Worm (Caenorhabditis elegans) whole organism, L2 larva: ENCODE measurements around the gene H40L08.7.
A peak's percentile ranks its signal among the peaks of the same experiment; 100 is the strongest.

ENCODE experiments used
- F13H6.1 ChIP-seq: sonication (generic microtip); optimal IDR thresholded peaks from 2 replicates; lab custom pipeline; 2016; ENCODE audit warnings: missing genetic modification characterization, missing compliant biosample characterization
- R02D3.7 ChIP-seq: fragments of 150-350 bp; optimal IDR thresholded peaks from 2 replicates; lab custom pipeline; 2014; ENCODE audit warnings: missing biosample characterization, missing genetic modification characterization
- Y55F3AM.14 ChIP-seq: fragments of 200-800 bp; sonication (Bioruptor generic); optimal IDR thresholded peaks from 2 replicates; lab custom pipeline; 2018; ENCODE audit warnings: mild to moderate bottlenecking, missing genetic modification characterization, missing compliant biosample characterization
- aly-2 ChIP-seq: fragments of 150-350 bp; optimal IDR thresholded peaks from 2 replicates; lab custom pipeline; 2014; ENCODE audit warnings: missing biosample characterization, missing genetic modification characterization
- ama-1 ChIP-seq: fragments of 150-350 bp; optimal IDR thresholded peaks from 2 replicates; lab custom pipeline; 2018; ENCODE audit warnings: inconsistent platforms
- blmp-1 ChIP-seq: sonication (generic microtip); optimal IDR thresholded peaks from 2 replicates; lab custom pipeline; 2017; ENCODE audit warnings: missing genetic modification characterization, mild to moderate bottlenecking, missing compliant biosample characterization, antibody characterized with exemption, moderate library complexity; ENCODE audit not compliant: insufficient read depth
- ceh-16 ChIP-seq: fragments of 150-350 bp; optimal IDR thresholded peaks from 2 replicates; lab custom pipeline; 2014; ENCODE audit warnings: missing biosample characterization, missing genetic modification characterization
- ceh-82 ChIP-seq: fragments of 150-350 bp; optimal IDR thresholded peaks from 2 replicates; lab custom pipeline; 2014; ENCODE audit warnings: missing biosample characterization, missing genetic modification characterization
- dmd-4 ChIP-seq: sonication (generic microtip); optimal IDR thresholded peaks from 2 replicates; lab custom pipeline; 2017; ENCODE audit warnings: missing biosample characterization, missing genetic modification characterization
- egl-27 ChIP-seq: sonication (generic microtip); optimal IDR thresholded peaks from 3 replicates; lab custom pipeline; 2017; ENCODE audit warnings: missing biosample characterization, missing genetic modification reagents, missing genetic modification characterization
- elt-3 ChIP-seq: sonication (generic microtip); optimal IDR thresholded peaks from 2 replicates; lab custom pipeline; 2017; ENCODE audit warnings: missing biosample characterization, missing genetic modification characterization
- fos-1 ChIP-seq: fragments of 150-350 bp; optimal IDR thresholded peaks from 2 replicates; lab custom pipeline; 2014; ENCODE audit warnings: missing biosample characterization, missing genetic modification characterization
- gmeb-1 ChIP-seq: fragments of 150-350 bp; optimal IDR thresholded peaks from 2 replicates; lab custom pipeline; 2014; ENCODE audit warnings: missing biosample characterization, missing genetic modification characterization
- lin-13 ChIP-seq: fragments of 150-350 bp; optimal IDR thresholded peaks from 2 replicates; lab custom pipeline; 2014; ENCODE audit warnings: missing biosample characterization, missing genetic modification reagents, missing genetic modification characterization
- lin-39 ChIP-seq: fragments of 150-350 bp; optimal IDR thresholded peaks from 2 replicates; lab custom pipeline; 2014; ENCODE audit warnings: missing biosample characterization, missing genetic modification reagents, missing genetic modification characterization
- lsy-2 ChIP-seq, 2 experiments: fragments of 150-350 bp in 1 of 2; sonication (generic microtip) in 1 of 2; optimal IDR thresholded peaks; 2 replicates each; lab custom pipeline; 2014 to 2017; ENCODE audit warnings: missing biosample characterization in 2 of 2, missing genetic modification characterization in 2 of 2
- mab-5 ChIP-seq: fragments of 150-350 bp; optimal IDR thresholded peaks from 2 replicates; lab custom pipeline; 2014; ENCODE audit warnings: missing biosample characterization, missing genetic modification characterization
- mbf-1 ChIP-seq: sonication (generic microtip); optimal IDR thresholded peaks from 2 replicates; lab custom pipeline; 2017; ENCODE audit warnings: missing biosample characterization, missing genetic modification characterization
- mdl-1 ChIP-seq, 2 experiments: fragments of 150-350 bp in 1 of 2; sonication (generic microtip) in 1 of 2; optimal IDR thresholded peaks; 2 replicates each; lab custom pipeline; 2017; ENCODE audit warnings: missing biosample characterization in 2 of 2, missing genetic modification characterization in 2 of 2
- nhr-10 ChIP-seq: sonication (generic microtip); optimal IDR thresholded peaks from 2 replicates; lab custom pipeline; 2017; ENCODE audit warnings: missing biosample characterization, missing genetic modification characterization
- nhr-11 ChIP-seq: fragments of 150-350 bp; optimal IDR thresholded peaks from 2 replicates; lab custom pipeline; 2014; ENCODE audit warnings: missing biosample characterization, missing genetic modification characterization
- nhr-129 ChIP-seq: fragments of 150-350 bp; optimal IDR thresholded peaks from 2 replicates; lab custom pipeline; 2014; ENCODE audit warnings: missing biosample characterization, missing genetic modification characterization
- nhr-21 ChIP-seq: fragments of 150-350 bp; optimal IDR thresholded peaks from 2 replicates; lab custom pipeline; 2014; ENCODE audit warnings: missing biosample characterization, missing genetic modification characterization
- nhr-25 ChIP-seq: fragments of 150-350 bp; sonication (generic microtip); optimal IDR thresholded peaks from 3 replicates; lab custom pipeline; 2014; ENCODE audit warnings: missing biosample characterization, missing genetic modification characterization
- nhr-6 ChIP-seq: fragments of 150-350 bp; optimal IDR thresholded peaks from 2 replicates; lab custom pipeline; 2014; ENCODE audit warnings: missing biosample characterization, missing genetic modification characterization
- nhr-77 ChIP-seq: fragments of 150-350 bp; optimal IDR thresholded peaks from 2 replicates; lab custom pipeline; 2014; ENCODE audit warnings: missing biosample characterization, missing genetic modification characterization
- peb-1 ChIP-seq: fragments of 150-350 bp; optimal IDR thresholded peaks from 2 replicates; lab custom pipeline; 2014; ENCODE audit warnings: missing biosample characterization, missing genetic modification characterization
- sem-4 ChIP-seq: fragments of 150-350 bp; optimal IDR thresholded peaks from 2 replicates; lab custom pipeline; 2014; ENCODE audit warnings: missing biosample characterization, missing genetic modification reagents, missing genetic modification characterization
- sma-3 ChIP-seq: sonication (generic microtip); optimal IDR thresholded peaks from 2 replicates; lab custom pipeline; 2016; ENCODE audit warnings: missing genetic modification reagents, missing genetic modification characterization, missing compliant biosample characterization
- sma-9 ChIP-seq, 2 experiments: fragments of 150-350 bp in 1 of 2; sonication (generic microtip) in 1 of 2; optimal IDR thresholded peaks; 2 replicates each; lab custom pipeline; 2014 to 2016; ENCODE audit warnings: missing genetic modification characterization in 2 of 2, mild to moderate bottlenecking in 1 of 2, missing biosample characterization in 1 of 2, missing compliant biosample characterization in 1 of 2, missing genetic modification reagents in 1 of 2, moderate library complexity in 1 of 2
- snpc-4 ChIP-seq: fragments of 150-350 bp; optimal IDR thresholded peaks from 2 replicates; lab custom pipeline; 2014; ENCODE audit warnings: missing biosample characterization, missing genetic modification characterization
- unc-39 ChIP-seq: fragments of 150-350 bp; optimal IDR thresholded peaks from 2 replicates; lab custom pipeline; 2014; ENCODE audit warnings: missing biosample characterization, missing genetic modification characterization
- unc-55 ChIP-seq: fragments of 150-350 bp; sonication (generic microtip); optimal IDR thresholded peaks from 3 replicates; lab custom pipeline; 2014; ENCODE audit warnings: missing biosample characterization, missing genetic modification reagents, missing genetic modification characterization
- unc-62 ChIP-seq: fragments of 150-350 bp; optimal IDR thresholded peaks from 2 replicates; lab custom pipeline; 2014; ENCODE audit warnings: missing biosample characterization, missing genetic modification reagents, missing genetic modification characterization
- zag-1 ChIP-seq: fragments of 150-350 bp; optimal IDR thresholded peaks from 2 replicates; lab custom pipeline; 2014; ENCODE audit warnings: missing biosample characterization, missing genetic modification characterization
- ztf-1 ChIP-seq: fragments of 200-800 bp; sonication (Bioruptor generic); conservative IDR thresholded peaks from 2 replicates; pipeline ENCODE4 v1.3.6; 2022; ENCODE audit warnings: missing genetic modification characterization, missing compliant biosample characterization
- ztf-11 ChIP-seq: sonication (generic microtip); optimal IDR thresholded peaks from 2 replicates; lab custom pipeline; 2017; ENCODE audit warnings: missing biosample characterization, missing genetic modification characterization
- ztf-4 ChIP-seq: fragments of 150-350 bp; optimal IDR thresholded peaks from 2 replicates; lab custom pipeline; 2014; ENCODE audit warnings: missing biosample characterization, missing genetic modification characterization

The H40L08.7 gene

DNA sequence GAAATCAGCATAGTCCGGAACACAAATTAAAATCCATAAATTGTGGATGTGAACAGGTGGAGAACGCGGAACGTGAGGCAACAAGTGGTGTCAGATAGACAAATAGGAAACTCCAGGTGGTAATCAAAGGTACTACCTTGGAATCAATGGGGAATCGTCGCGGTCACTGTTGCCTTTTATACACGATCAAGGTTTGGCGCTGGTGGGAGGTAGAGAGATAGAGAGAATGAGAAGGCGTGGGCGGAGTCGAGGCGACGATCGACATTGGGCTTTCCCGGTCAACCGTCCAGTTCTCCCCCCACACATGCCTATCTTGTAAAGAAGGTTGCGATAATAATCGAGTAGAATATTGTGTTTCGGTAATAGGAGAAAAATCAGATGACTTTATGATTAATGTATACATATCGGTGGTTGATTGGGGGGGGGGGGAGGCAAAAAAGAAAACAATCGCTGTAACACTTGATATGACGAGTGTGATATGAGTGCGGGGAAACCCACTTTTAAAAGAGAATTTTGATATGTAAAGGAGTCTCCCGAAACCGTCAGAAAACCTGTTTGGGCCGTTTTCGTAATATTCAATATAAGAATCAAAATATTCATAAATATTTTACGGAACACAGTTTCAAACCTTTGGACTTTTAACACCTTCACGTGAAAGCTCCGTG, at the start of gene H40L08.7, which contains the start of the genes H40L08.8 and H40L08.2:
Gene H40L08.7 (minus strand): TSS at position 148 of the 665 bp plus-strand sequence.
Gene H40L08.8 (minus strand): TSS at position 37 of the 665 bp plus-strand sequence.
Gene H40L08.2 (minus strand): TSS at position 148 of the 665 bp plus-strand sequence.
- TF ChIP-seq nhr-21 (peak; percentile 54), blmp-1 (tag; lab: Kevin White, UChicago) (peak; percentile 67), nhr-25 (tag; lab: Kevin White, UChicago) (peak; percentile 79), gmeb-1 (tag; lab: Kevin White, UChicago) (peak; percentile 5), lin-39 (no peak), lsy-2 (tag; optimal IDR thresholded peaks at IDR 0.05; lab: Kevin White, UChicago) (peak in 1 of 2 experiments; percentile 4), F13H6.1 (tag; lab: Kevin White, UChicago) (peak; percentile 1), snpc-4 (tag; lab: Kevin White, UChicago) (no peak), peb-1 (no peak), aly-2 (tag; lab: Kevin White, UChicago) (no peak), ceh-16 (tag; lab: Kevin White, UChicago) (peak; percentile 48), nhr-6 (tag; lab: Kevin White, UChicago) (no peak), ama-1 (lab: Kevin White, UChicago) (peak; percentile 90), R02D3.7 (no peak), nhr-129 (tag; lab: Kevin White, UChicago) (peak; percentile 19), sma-3 (peak; percentile 57), sma-9 (GFP tag; optimal IDR thresholded peaks at IDR 0.05; lab: Kevin White, UChicago) (peak; percentile 81), sma-9 (tag; optimal IDR thresholded peaks at IDR 0.05; lab: Kevin White, UChicago) (no peak)

DNA sequence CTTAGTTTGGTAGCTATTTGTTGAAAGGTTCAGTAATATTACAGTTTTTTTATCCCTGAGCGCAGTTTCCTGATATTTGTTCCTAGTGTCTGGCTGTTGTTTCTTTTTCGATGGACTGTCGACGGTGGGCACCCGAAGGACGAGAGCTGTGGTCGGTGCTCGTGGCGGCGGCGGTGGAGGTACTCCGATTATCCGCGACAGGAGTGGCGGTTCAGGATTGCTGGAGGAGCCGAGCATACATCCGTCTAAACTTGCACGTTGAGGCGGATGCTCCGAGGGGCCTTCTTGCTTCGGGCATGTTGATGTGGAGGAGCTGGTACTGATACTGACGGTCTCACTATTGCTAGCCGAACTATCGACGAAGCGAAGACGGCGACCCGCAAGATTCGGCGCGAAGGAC, 49.8 kb upstream of the H40L08.7 start:
- TF ChIP-seq gmeb-1 (tag; lab: Kevin White, UChicago) (no peak), dmd-4 (tag; lab: Kevin White, UChicago) (no peak), nhr-77 (no peak), ztf-1 (GFP tag; lab: Robert Waterston, UW) (no peak), Y55F3AM.14 (GFP tag; lab: Kevin White, UChicago) (no peak), aly-2 (tag; lab: Kevin White, UChicago) (no peak), ama-1 (lab: Kevin White, UChicago) (no peak), lin-13 (GFP tag; lab: Kevin White, UChicago) (no peak), nhr-129 (tag; lab: Kevin White, UChicago) (no peak), unc-39 (tag; lab: Kevin White, UChicago) (no peak), nhr-11 (tag; lab: Kevin White, UChicago) (no peak), nhr-6 (tag; lab: Kevin White, UChicago) (no peak)

DNA sequence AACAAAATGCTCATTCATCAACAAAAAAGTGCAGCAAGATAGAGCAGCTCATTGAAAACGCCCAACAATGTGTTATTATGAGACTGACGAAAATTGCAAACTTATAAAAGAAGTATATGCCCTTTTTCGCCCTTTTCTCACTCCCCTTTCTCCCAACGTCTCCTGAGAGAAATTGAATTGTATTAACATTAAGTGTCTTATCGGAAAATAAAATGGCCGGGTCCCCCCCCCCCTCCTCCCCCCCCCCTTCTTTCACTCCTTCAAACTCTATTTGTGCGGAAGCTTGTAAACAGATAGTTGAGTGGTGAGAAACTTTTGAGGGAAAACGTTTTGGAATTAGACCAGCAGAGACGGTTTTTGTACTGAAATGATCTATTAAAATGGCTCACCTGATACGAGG, 49.2 kb upstream of the H40L08.7 start:
- TF ChIP-seq mbf-1 (tag; lab: Kevin White, UChicago) (no peak), nhr-6 (tag; lab: Kevin White, UChicago) (no peak), ceh-82 (tag; lab: Kevin White, UChicago) (no peak), nhr-21 (no peak), ztf-4 (tag; lab: Kevin White, UChicago) (no peak), nhr-10 (no peak), unc-62 (GFP tag; lab: Kevin White, UChicago) (no peak), nhr-129 (tag; lab: Kevin White, UChicago) (no peak), egl-27 (tag; lab: Kevin White, UChicago) (no peak), dmd-4 (tag; lab: Kevin White, UChicago) (no peak), fos-1 (no peak)

DNA sequence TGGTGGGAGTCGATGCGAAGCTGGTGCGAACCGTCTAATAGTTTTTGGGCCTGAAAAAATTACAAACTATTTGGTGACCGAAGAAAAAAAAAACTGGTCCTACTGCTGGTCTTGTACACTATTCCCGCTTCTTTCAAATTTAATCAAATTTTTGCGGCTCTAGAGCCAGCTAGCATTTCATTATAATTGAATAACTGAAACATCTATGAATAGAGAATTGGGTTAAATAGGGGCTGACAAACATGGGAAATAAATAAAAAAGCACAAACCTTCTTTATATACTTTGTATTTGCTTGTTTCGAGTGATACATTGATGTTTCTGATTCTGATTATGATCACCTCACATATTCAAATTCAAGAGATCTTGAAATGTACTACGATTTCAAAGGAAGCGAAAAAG, 47.6 kb upstream of the H40L08.7 start:
- no peak for TF ChIP-seq unc-62 (GFP tag; lab: Kevin White, UChicago)
- TF ChIP-seq mab-5: no peak
- no peak for TF ChIP-seq elt-3
- no peak for TF ChIP-seq ztf-11 (tag; lab: Kevin White, UChicago)
- TF ChIP-seq ztf-1 (GFP tag; lab: Robert Waterston, UW): no peak
- TF ChIP-seq lsy-2 (tag; optimal IDR thresholded peaks at IDR 0.05; lab: Kevin White, UChicago): no peak
- TF ChIP-seq nhr-11 (tag; lab: Kevin White, UChicago): no peak
- no peak for TF ChIP-seq F13H6.1 (tag; lab: Kevin White, UChicago)
- TF ChIP-seq mbf-1 (tag; lab: Kevin White, UChicago): no peak
- no peak for TF ChIP-seq ztf-4 (tag; lab: Kevin White, UChicago)
- TF ChIP-seq unc-55 (GFP tag; lab: Kevin White, UChicago): no peak
- no peak for TF ChIP-seq zag-1 (tag; lab: Kevin White, UChicago)
- no peak for TF ChIP-seq unc-39 (tag; lab: Kevin White, UChicago)
- TF ChIP-seq lin-13 (GFP tag; lab: Kevin White, UChicago): no peak
- no peak for TF ChIP-seq dmd-4 (tag; lab: Kevin White, UChicago)
- no peak for TF ChIP-seq nhr-21
- no peak for TF ChIP-seq gmeb-1 (tag; lab: Kevin White, UChicago)
- no peak for TF ChIP-seq sem-4 (tag; lab: Kevin White, UChicago)
- no peak for TF ChIP-seq mdl-1 (tag; optimal IDR thresholded peaks at IDR 0.05; lab: Kevin White, UChicago)
- no peak for TF ChIP-seq sma-9 (GFP tag; optimal IDR thresholded peaks at IDR 0.05; lab: Kevin White, UChicago)
- TF ChIP-seq sma-9 (tag; optimal IDR thresholded peaks at IDR 0.05; lab: Kevin White, UChicago): no peak
